Worm (Caenorhabditis elegans) whole organism, early embryonic: ENCODE data around the gene F45B8.5.

Experiments used
- ama-1 ChIP-seq: fragments of 150-350 bp; optimal IDR thresholded peaks from 2 replicates; lab custom pipeline; 2014
- flt-1 ChIP-seq: fragments of 200-800 bp; sonication (Bioruptor generic); IDR thresholded peaks from 2 replicates; pipeline ENCODE4 v1.3.6; 2022; ENCODE audit warnings: missing genetic modification characterization, missing compliant biosample characterization
- hmbx-1 ChIP-seq: sonication (generic microtip); optimal IDR thresholded peaks from 2 replicates; lab custom pipeline; 2016; ENCODE audit warnings: mild to moderate bottlenecking, missing genetic modification characterization, missing compliant biosample characterization
- hmg-4 ChIP-seq: fragments of 200-800 bp; sonication (Bioruptor generic); optimal IDR thresholded peaks from 2 replicates; lab custom pipeline; 2018; ENCODE audit warnings: mild to moderate bottlenecking, missing genetic modification characterization, missing compliant biosample characterization
- sea-1 ChIP-seq: fragments of 200-800 bp; sonication (Bioruptor generic); conservative IDR thresholded peaks from 2 replicates; pipeline ENCODE4 v1.3.6; 2022; ENCODE audit warnings: missing genetic modification characterization, missing compliant biosample characterization
- tbx-37 ChIP-seq: fragments of 200-800 bp; sonication (Bioruptor generic); conservative IDR thresholded peaks from 2 replicates; pipeline ENCODE4 v1.3.6; 2022; ENCODE audit warnings: missing genetic modification reagents, missing genetic modification characterization, missing compliant biosample characterization

DNA sequence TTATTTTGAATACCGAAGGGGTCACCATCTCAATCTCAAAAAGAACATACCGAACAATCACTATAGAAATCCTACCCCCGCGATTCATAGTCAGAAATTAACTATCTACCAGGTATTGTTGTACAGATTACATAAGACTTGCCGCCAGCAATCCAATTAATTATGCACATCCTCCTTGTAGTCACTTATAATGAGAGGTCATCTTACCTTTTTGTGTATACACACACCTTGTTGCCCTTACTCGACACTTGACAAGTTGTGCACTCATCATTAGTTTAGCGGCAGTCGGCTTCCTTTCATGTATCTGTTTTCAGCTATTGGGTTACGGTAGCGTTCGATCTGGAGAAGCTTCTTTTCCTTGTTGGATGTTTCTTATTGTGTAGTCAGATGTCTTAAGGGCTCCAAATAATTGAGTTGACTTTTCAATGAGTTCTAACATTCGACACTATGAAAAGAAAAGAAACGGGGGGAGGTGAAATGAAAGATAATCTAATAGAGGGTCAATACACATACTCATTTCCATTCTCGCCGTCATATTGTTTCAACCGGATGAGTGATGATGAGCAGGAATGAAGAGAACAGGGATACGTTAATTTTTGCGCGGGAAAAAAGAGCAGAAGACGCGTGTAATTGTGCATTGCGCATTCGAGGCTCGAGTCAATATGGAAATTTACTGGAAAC is 6.3 kb upstream of the F45B8.5 start:
- TF ChIP-seq hmbx-1 (tag; lab: Kevin White, UChicago): no peak
- TF ChIP-seq hmg-4: no peak
- TF ChIP-seq ama-1: no peak
- TF ChIP-seq sea-1 (GFP tag; lab: Robert Waterston, UW): no peak
- TF ChIP-seq tbx-37 (GFP tag; lab: Robert Waterston, UW): no peak
- TF ChIP-seq flt-1: no peak
